Worm (Caenorhabditis elegans): ENCODE measurements around the gene srh-46.

Gene srh-46

ce11 chrV:11252429-11252828, 50.3 kb downstream of the srh-46 start, which contains the start of gene srsx-33:
Gene srsx-33 (minus strand): TSS chrV:11252529.
- no peak for TF ChIP-seq peb-1 (tag; optimal IDR thresholded peaks at IDR 0.05)
- no peak for TF ChIP-seq ztf-11 (tag; optimal IDR thresholded peaks at IDR 0.05)
- TF ChIP-seq nhr-77 (tag; optimal IDR thresholded peaks at IDR 0.05), result no peak
- no peak for TF ChIP-seq nhr-129 (tag; optimal IDR thresholded peaks at IDR 0.05)
- no peak for TF ChIP-seq skn-1 (tag; optimal IDR thresholded peaks at IDR 0.05)
- no peak for TF ChIP-seq Y55F3AM.14 (GFP tag; optimal IDR thresholded peaks at IDR 0.05)
- TF ChIP-seq ZK546.5 (tag; optimal IDR thresholded peaks at IDR 0.05), result no peak
- TF ChIP-seq mbf-1 (tag; optimal IDR thresholded peaks at IDR 0.05), result no peak
- no peak for TF ChIP-seq sma-9 (GFP tag; optimal IDR thresholded peaks at IDR 0.05)
- no peak for TF ChIP-seq sma-9 (tag; optimal IDR thresholded peaks at IDR 0.05)
- TF ChIP-seq mab-5 (tag; optimal IDR thresholded peaks at IDR 0.05), result no peak
- TF ChIP-seq nhr-6 (tag; optimal IDR thresholded peaks at IDR 0.05), result no peak
- TF ChIP-seq unc-39 (tag; optimal IDR thresholded peaks at IDR 0.05), result no peak
- no peak for TF ChIP-seq nhr-25 (tag; optimal IDR thresholded peaks at IDR 0.05)
- TF ChIP-seq blmp-1 (tag; optimal IDR thresholded peaks at IDR 0.05; ENCODE audit: insufficient read depth), result no peak

- TF ChIP-seq sem-4 (tag; optimal IDR thresholded peaks at IDR 0.05) (no peak), alr-1 (tag; optimal IDR thresholded peaks at IDR 0.05) (no peak), aly-2 (tag; optimal IDR thresholded peaks at IDR 0.05) (no peak), crh-2 (tag; optimal IDR thresholded peaks at IDR 0.05) (no peak), gmeb-1 (tag; optimal IDR thresholded peaks at IDR 0.05) (no peak), nhr-237 (tag; optimal IDR thresholded peaks at IDR 0.05) (no peak), ZK546.5 (tag; optimal IDR thresholded peaks at IDR 0.05) (no peak), ceh-82 (tag; optimal IDR thresholded peaks at IDR 0.05) (no peak)
Observed at ce11 chrV:11251798-11252197, 50.9 kb downstream of the srh-46 start.

All from whole organism, L2 larva.